Fruit fly (Drosophila melanogaster) whole organism, pupa: Measurements from ENCODE around the gene Noc2.

Experiments
- CG10348 ChIP-seq: fragments of 200-800 bp; sonication (Bioruptor generic); IDR thresholded peaks from 2 replicates; pipeline ENCODE4 v1.3.6; 2022; ENCODE audit warnings: missing biosample characterization, missing genetic modification characterization
- CG13204 ChIP-seq: fragments of 200-800 bp; sonication (Bioruptor generic); optimal IDR thresholded peaks from 2 replicates; lab custom pipeline; 2018; ENCODE audit warnings: missing biosample characterization, mild to moderate bottlenecking, missing genetic modification characterization, moderate library complexity
- CG14655 ChIP-seq: fragments of 200-800 bp; sonication (Bioruptor generic); optimal IDR thresholded peaks from 3 replicates; lab custom pipeline; 2017; ENCODE audit warnings: mild to moderate bottlenecking, missing biosample characterization, missing genetic modification reagents, missing genetic modification characterization
- CG15710 ChIP-seq: fragments of 200-800 bp; sonication (Bioruptor generic); optimal IDR thresholded peaks from 2 replicates; lab custom pipeline; 2018; ENCODE audit warnings: missing biosample characterization, mild to moderate bottlenecking, missing genetic modification characterization, moderate library complexity
- CG17806 ChIP-seq: fragments of 200-800 bp; sonication (Bioruptor generic); optimal IDR thresholded peaks from 2 replicates; lab custom pipeline; 2018; ENCODE audit warnings: missing biosample characterization, mild to moderate bottlenecking, missing genetic modification characterization, moderate library complexity
- CG32121 ChIP-seq: fragments of 200-800 bp; sonication (Bioruptor generic); IDR thresholded peaks from 2 replicates; pipeline ENCODE4 v1.3.6; 2022; ENCODE audit warnings: missing biosample characterization, missing genetic modification characterization
- CG8159 ChIP-seq: fragments of 200-800 bp; sonication (Bioruptor generic); optimal IDR thresholded peaks from 3 replicates; lab custom pipeline; 2018; ENCODE audit warnings: missing biosample characterization, mild to moderate bottlenecking, missing genetic modification characterization, moderate library complexity
- CG9948 ChIP-seq: fragments of 200-800 bp; sonication (Bioruptor generic); optimal IDR thresholded peaks from 2 replicates; lab custom pipeline; 2018; ENCODE audit warnings: missing biosample characterization, mild to moderate bottlenecking, missing genetic modification characterization, moderate library complexity
- EcR ChIP-seq: fragments of 200-800 bp; sonication (Bioruptor generic); optimal IDR thresholded peaks from 3 replicates; lab custom pipeline; 2019; ENCODE audit warnings: missing biosample characterization, missing genetic modification characterization, mild to moderate bottlenecking, moderate library complexity, missing genetic modification reagents
- Ets98B ChIP-seq: fragments of 200-800 bp; sonication (Bioruptor generic); IDR thresholded peaks from 2 replicates; pipeline ENCODE4 v1.3.6; 2022; ENCODE audit warnings: missing biosample characterization, missing genetic modification characterization
- Pif1A ChIP-seq: fragments of 200-800 bp; sonication (Bioruptor generic); optimal IDR thresholded peaks from 3 replicates; lab custom pipeline; 2016; ENCODE audit warnings: missing biosample characterization, missing genetic modification characterization
- Pif1B ChIP-seq: fragments of 200-800 bp; sonication (Bioruptor generic); optimal IDR thresholded peaks from 3 replicates; lab custom pipeline; 2016; ENCODE audit warnings: missing biosample characterization, missing genetic modification characterization
- Snoo ChIP-seq: fragments of 200-800 bp; sonication (Bioruptor generic); optimal IDR thresholded peaks from 3 replicates; lab custom pipeline; 2017; ENCODE audit warnings: missing biosample characterization, mild to moderate bottlenecking, missing genetic modification characterization, inconsistent platforms
- fd96Ca ChIP-seq: fragments of 200-800 bp; sonication (Bioruptor generic); IDR thresholded peaks from 3 replicates; pipeline ENCODE4 v1.3.6; 2022; ENCODE audit warnings: missing biosample characterization, missing genetic modification characterization

- TF ChIP-seq CG17806 = no peak
- no peak for TF ChIP-seq CG9948 (tag; lab: Kevin White, UChicago)
- no peak for TF ChIP-seq Pif1B (GFP tag; lab: Kevin White, UChicago)
- TF ChIP-seq Pif1A (GFP tag; lab: Kevin White, UChicago) = no peak
- TF ChIP-seq Ets98B (GFP tag; lab: Robert Waterston, UW) = no peak
- TF ChIP-seq Snoo (tag; lab: Kevin White, UChicago) = no peak
- TF ChIP-seq CG32121 (GFP tag; lab: Robert Waterston, UW) = no peak
- TF ChIP-seq CG10348 (GFP tag; lab: Robert Waterston, UW) = no peak
- TF ChIP-seq CG15710 = no peak
- TF ChIP-seq CG8159 = no peak
- TF ChIP-seq CG14655 (GFP tag; lab: Kevin White, UChicago) = no peak
- TF ChIP-seq CG13204 = no peak
- no peak for TF ChIP-seq fd96Ca
- TF ChIP-seq EcR (GFP tag; lab: Kevin White, UChicago) = no peak
Observed at dm6 chr2L:21115687-21116086, 47.8 kb upstream of the Noc2 start.
